Fruit fly (Drosophila melanogaster): Measurements from ENCODE around the gene CG32462.

dm6 chr3L:22888591-22889258 is 35.4 kb upstream of the CG32462 start:
- TF ChIP-seq fd96Ca (GFP tag; IDR thresholded peaks at IDR 0.05) (no peak), CG32121 (GFP tag; IDR thresholded peaks at IDR 0.05) (no peak), CG8301 (tag; optimal IDR thresholded peaks at IDR 0.05) (no peak), gl (tag; optimal IDR thresholded peaks at IDR 0.05) (no peak), EcR (GFP tag; optimal IDR thresholded peaks at IDR 0.05) (no peak), CG15710 (tag; optimal IDR thresholded peaks at IDR 0.05) (no peak), CG9948 (tag; optimal IDR thresholded peaks at IDR 0.05) (no peak), CG12605 (GFP tag; IDR thresholded peaks at IDR 0.05) (no peak), Snoo (tag; optimal IDR thresholded peaks at IDR 0.05) (no peak), CG13204 (GFP tag; optimal IDR thresholded peaks at IDR 0.05) (no peak)

Measured in whole organism, pupa.